Worm (Caenorhabditis elegans) whole organism, L4/young adult: ENCODE measurements around the gene F28F5.6.

Experiments used
- W03F9.2 ChIP-seq: fragments of 150-350 bp; optimal IDR thresholded peaks from 2 replicates; lab custom pipeline; 2014; ENCODE audit warnings: missing biosample characterization, missing genetic modification characterization
- dao-5 ChIP-seq: sonication (generic microtip); optimal IDR thresholded peaks from 2 replicates; lab custom pipeline; 2016; ENCODE audit warnings: missing genotype, missing genetic modification characterization, moderate library complexity, missing compliant biosample characterization
- him-1 ChIP-seq: sonication (generic microtip); optimal IDR thresholded peaks from 2 replicates; lab custom pipeline; 2016; ENCODE audit warnings: missing genotype, missing genetic modification reagents, missing genetic modification characterization, missing compliant biosample characterization

- no peak for TF ChIP-seq W03F9.2 (tag; lab: Kevin White, UChicago)
- TF ChIP-seq dao-5: no peak
- no peak for TF ChIP-seq him-1 (tag; lab: Kevin White, UChicago)
These were observed 18.1 kb upstream of the F28F5.6 start for ce11 chrIII:6837320-6837719.
